Worm (Caenorhabditis elegans): ENCODE data around the gene H01M10.1.

H01M10.1 gene

DNA sequence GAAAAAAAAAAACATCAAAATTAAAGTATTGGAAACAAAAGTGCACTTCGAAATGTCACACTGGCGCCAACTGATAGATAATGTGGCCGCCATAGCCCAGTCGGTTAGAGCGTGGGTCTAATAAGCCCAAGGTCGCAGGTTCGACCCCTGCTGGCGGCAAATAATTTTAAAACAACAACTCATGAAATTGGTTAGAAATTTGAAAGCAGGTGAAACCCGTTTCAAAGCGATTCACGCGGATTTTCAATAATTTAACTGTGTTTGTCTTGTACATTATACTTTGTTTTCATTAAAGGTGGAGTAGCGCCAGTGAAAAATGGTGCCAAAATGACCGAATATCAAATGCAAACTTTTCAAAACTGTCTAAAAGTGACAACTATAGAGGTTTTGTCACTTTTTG, 49.1 kb downstream of the H01M10.1 start (continued):
- TF ChIP-seq hlh-11 (tag; optimal IDR thresholded peaks at IDR 0.05), result peak; percentile 39
- TF ChIP-seq nhr-111 (GFP tag; optimal IDR thresholded peaks at IDR 0.05), result peak; percentile 34
- TF ChIP-seq D1046.2 (GFP tag; IDR thresholded peaks at IDR 0.05), result peak; percentile 69; the same call in 1 of the 2 replicates
- no peak for TF ChIP-seq nhr-76 (tag; optimal IDR thresholded peaks at IDR 0.05)
- TF ChIP-seq dmd-8 (GFP tag; IDR thresholded peaks at IDR 0.05), result peak; percentile 73
- TF ChIP-seq attf-4 (tag; optimal IDR thresholded peaks at IDR 0.05), result no peak
- TF ChIP-seq F37D6.2 (tag; optimal IDR thresholded peaks at IDR 0.05), result no peak
- peak; percentile 12 for TF ChIP-seq zfp-2 (tag; optimal IDR thresholded peaks at IDR 0.05)
- peak; percentile 71 for TF ChIP-seq tra-1 (GFP tag; IDR thresholded peaks at IDR 0.05)
- peak; percentile 81 for TF ChIP-seq lim-7 (GFP tag; IDR thresholded peaks at IDR 0.05)
- no peak for TF ChIP-seq Y5F2A.4 (GFP tag; optimal IDR thresholded peaks at IDR 0.05)
- TF ChIP-seq lir-3 (tag; optimal IDR thresholded peaks at IDR 0.05), result peak; percentile 27
- TF ChIP-seq Y75B8A.6 (GFP tag; IDR thresholded peaks at IDR 0.05), result no peak
- no peak for TF ChIP-seq set-16 (GFP tag; IDR thresholded peaks at IDR 0.05)
- TF ChIP-seq php-3 (GFP tag; IDR thresholded peaks at IDR 0.05), result 0 out of 2 replicates have a peak, but pooled peaks have one; percentile 40
- no peak for TF ChIP-seq ces-1 (GFP tag; optimal IDR thresholded peaks at IDR 0.05)
- 0 out of 2 replicates have a peak, but pooled peaks have one; percentile 34 for TF ChIP-seq T26A8.4 (GFP tag; IDR thresholded peaks at IDR 0.05)
- TF ChIP-seq dmd-6 (GFP tag; IDR thresholded peaks at IDR 0.05), result peak; percentile 35
- no peak for TF ChIP-seq pqm-1 (tag; optimal IDR thresholded peaks at IDR 0.05)
- no peak for TF ChIP-seq nhr-77 (tag; optimal IDR thresholded peaks at IDR 0.05)
- peak; percentile 53 for TF ChIP-seq madf-9 (GFP tag; conservative IDR thresholded peaks at IDR 0.05)
- peak; percentile 12 for TF ChIP-seq spr-1 (tag; optimal IDR thresholded peaks at IDR 0.05)
- peak; percentile 46 for TF ChIP-seq hlh-30 (tag; optimal IDR thresholded peaks at IDR 0.05; ENCODE audit: insufficient read depth)
- TF ChIP-seq nhr-28 (tag; optimal IDR thresholded peaks at IDR 0.05), result peak; percentile 8
- TF ChIP-seq mes-2 (tag; optimal IDR thresholded peaks at IDR 0.05; ENCODE audit: poor library complexity, severe bottlenecking), result peak; percentile 59
- no peak for TF ChIP-seq skn-1 (tag; optimal IDR thresholded peaks at IDR 0.05)
- TF ChIP-seq vab-7 (GFP tag; IDR thresholded peaks at IDR 0.05), result peak; percentile 77
- no peak for TF ChIP-seq zfp-3 (GFP tag; conservative IDR thresholded peaks at IDR 0.05)
- no peak for TF ChIP-seq mxl-2 (GFP tag; conservative IDR thresholded peaks at IDR 0.05)
- peak; percentile 70 for TF ChIP-seq nhr-102 (tag; optimal IDR thresholded peaks at IDR 0.05)
- peak; percentile 63 for TF ChIP-seq lin-38 (GFP tag; IDR thresholded peaks at IDR 0.05)
- TF ChIP-seq lin-39 (tag; optimal IDR thresholded peaks at IDR 0.05), result no peak
- TF ChIP-seq hmg-1.1 (GFP tag; IDR thresholded peaks at IDR 0.05), result peak; percentile 40; the same call in 1 of the 2 replicates
- no peak for TF ChIP-seq ceh-28 (tag; optimal IDR thresholded peaks at IDR 0.05)
- peak in 1 of 2 experiments; percentile 11 for TF ChIP-seq unc-62 (GFP tag; optimal IDR thresholded peaks at IDR 0.05 in 1 of 2)
- no peak for TF ChIP-seq unc-62 (tag; optimal IDR thresholded peaks at IDR 0.05)
- no peak for TF ChIP-seq lin-15B (tag; optimal IDR thresholded peaks at IDR 0.05)
- TF ChIP-seq ceh-82 (tag; optimal IDR thresholded peaks at IDR 0.05), result no peak
